Fruit fly (Drosophila melanogaster): Measurements from ENCODE around the gene Pvf2.

dm6 chr2L:7123695-7124094 lies 39.3 kb upstream of the Pvf2 start:
- TF ChIP-seq pan (optimal IDR thresholded peaks at IDR 0.05), result no peak
- TF ChIP-seq N (GFP tag; optimal IDR thresholded peaks at IDR 0.05), result no peak
- TF ChIP-seq foxo (GFP tag; optimal IDR thresholded peaks at IDR 0.05), result no peak

Measured in whole organism, wandering third instar larva.